Worm (Caenorhabditis elegans): ENCODE results near the gene ergo-1.

ergo-1 gene

ce11 chrV:1048482-1048881 lies 39.9 kb downstream of the ergo-1 start, which contains the start of gene nra-4:
nra-4 (minus strand) TSS chrV:1048582.
- no peak for TF ChIP-seq ceh-6 (GFP tag; optimal IDR thresholded peaks at IDR 0.05)
- TF ChIP-seq ceh-14 (tag; optimal IDR thresholded peaks at IDR 0.05): no peak
- no peak for TF ChIP-seq fkh-6 (tag; optimal IDR thresholded peaks at IDR 0.05)
- TF ChIP-seq syd-9 (tag; optimal IDR thresholded peaks at IDR 0.05): no peak
- no peak for TF ChIP-seq dve-1 (tag; optimal IDR thresholded peaks at IDR 0.05)
- TF ChIP-seq pag-3 (tag; optimal IDR thresholded peaks at IDR 0.05; ENCODE audit: borderline replicate concordance): no peak
- TF ChIP-seq pha-4 (tag; optimal IDR thresholded peaks at IDR 0.05): no peak
- no peak for TF ChIP-seq Y22D7AL.16 (tag; optimal IDR thresholded peaks at IDR 0.05)
- no peak for TF ChIP-seq pax-1 (tag; optimal IDR thresholded peaks at IDR 0.05)
- TF ChIP-seq hlh-30 (tag; optimal IDR thresholded peaks at IDR 0.05; ENCODE audit: insufficient read depth): no peak
- no peak for TF ChIP-seq elt-2 (tag; optimal IDR thresholded peaks at IDR 0.05)

DNA sequence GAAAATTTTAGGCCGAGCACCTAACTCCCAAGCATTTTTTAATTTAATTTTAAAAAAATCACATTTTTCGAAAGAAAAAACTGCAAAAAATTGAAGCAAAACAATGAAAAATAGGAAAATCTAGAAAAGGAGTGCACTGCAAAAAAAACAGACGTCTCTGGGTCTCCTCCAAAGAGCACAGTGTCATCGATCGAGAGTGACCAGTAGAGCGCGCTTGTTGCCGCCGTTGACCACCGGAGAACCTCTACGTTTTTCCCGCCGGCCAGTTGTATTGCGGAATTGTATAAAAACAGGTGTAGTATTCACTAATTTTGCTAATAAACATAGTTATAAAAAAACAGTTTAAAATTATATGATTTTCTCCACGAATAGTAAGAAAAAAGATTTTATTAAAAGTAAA lies 40.7 kb downstream of the ergo-1 start:
- TF ChIP-seq unc-55 (GFP tag; optimal IDR thresholded peaks at IDR 0.05) (peak; percentile 30), nfya-1 (tag; optimal IDR thresholded peaks at IDR 0.05) (peak; percentile 3), hlh-8 (tag; optimal IDR thresholded peaks at IDR 0.05) (no peak), T23F11.4 (GFP tag; optimal IDR thresholded peaks at IDR 0.05) (no peak), ceh-48 (tag; optimal IDR thresholded peaks at IDR 0.05) (peak; percentile 23), fax-1 (tag; optimal IDR thresholded peaks at IDR 0.05) (no peak), dmd-4 (tag; optimal IDR thresholded peaks at IDR 0.05; ENCODE audit: borderline replicate concordance) (no peak)

ce11 chrV:1051651-1052050 lies 43.0 kb downstream of the ergo-1 start:
- TF ChIP-seq K09A11.1 (tag; optimal IDR thresholded peaks at IDR 0.05; ENCODE audit: insufficient read depth) (no peak), fax-1 (tag; optimal IDR thresholded peaks at IDR 0.05) (no peak), ceh-31 (tag; optimal IDR thresholded peaks at IDR 0.05) (no peak), fkh-6 (tag; optimal IDR thresholded peaks at IDR 0.05) (no peak), nhr-232 (tag; optimal IDR thresholded peaks at IDR 0.05) (no peak), zip-5 (tag; optimal IDR thresholded peaks at IDR 0.05) (no peak), lim-6 (tag; optimal IDR thresholded peaks at IDR 0.05) (no peak)

ce11 chrV:1052559-1053064 lies 44.0 kb downstream of the ergo-1 start, which contains the start of gene K10C9.4:
K10C9.4 (minus strand) TSS chrV:1053014.
- TF ChIP-seq ceh-19 (GFP tag; optimal IDR thresholded peaks at IDR 0.05): no peak
- peak; percentile 86 for TF ChIP-seq dve-1 (tag; optimal IDR thresholded peaks at IDR 0.05)

DNA sequence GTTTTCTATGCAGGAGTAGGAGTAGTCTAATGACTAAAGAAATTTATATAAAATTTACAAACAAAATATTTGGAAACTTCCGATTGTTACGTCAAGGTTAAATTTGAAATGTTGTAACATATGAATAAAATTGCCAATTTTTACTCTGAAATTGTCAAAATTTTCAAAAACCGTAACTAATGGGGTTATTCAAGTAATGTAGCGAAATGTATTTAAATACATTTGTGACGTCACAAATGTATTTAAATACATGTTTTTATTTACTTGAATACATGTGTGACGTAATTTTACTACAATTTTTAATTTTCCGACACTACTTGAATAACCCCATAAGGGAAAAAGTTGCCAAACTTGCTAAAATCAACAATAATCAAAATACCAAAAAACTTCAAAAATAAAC lies 44.8 kb downstream of the ergo-1 start:
- TF ChIP-seq rnt-1 (tag; optimal IDR thresholded peaks at IDR 0.05): no peak
- TF ChIP-seq Y22D7AL.16 (tag; optimal IDR thresholded peaks at IDR 0.05): no peak
- TF ChIP-seq odd-2 (tag; optimal IDR thresholded peaks at IDR 0.05): no peak
- no peak for TF ChIP-seq C38D4.7 (GFP tag; optimal IDR thresholded peaks at IDR 0.05)
- TF ChIP-seq fax-1 (tag; optimal IDR thresholded peaks at IDR 0.05): no peak
- TF ChIP-seq syd-9 (tag; optimal IDR thresholded peaks at IDR 0.05): no peak
- no peak for TF ChIP-seq ceh-14 (tag; optimal IDR thresholded peaks at IDR 0.05)
- no peak for TF ChIP-seq hlh-30 (tag; optimal IDR thresholded peaks at IDR 0.05; ENCODE audit: insufficient read depth)
- no peak for TF ChIP-seq hlh-8 (tag; optimal IDR thresholded peaks at IDR 0.05)

DNA sequence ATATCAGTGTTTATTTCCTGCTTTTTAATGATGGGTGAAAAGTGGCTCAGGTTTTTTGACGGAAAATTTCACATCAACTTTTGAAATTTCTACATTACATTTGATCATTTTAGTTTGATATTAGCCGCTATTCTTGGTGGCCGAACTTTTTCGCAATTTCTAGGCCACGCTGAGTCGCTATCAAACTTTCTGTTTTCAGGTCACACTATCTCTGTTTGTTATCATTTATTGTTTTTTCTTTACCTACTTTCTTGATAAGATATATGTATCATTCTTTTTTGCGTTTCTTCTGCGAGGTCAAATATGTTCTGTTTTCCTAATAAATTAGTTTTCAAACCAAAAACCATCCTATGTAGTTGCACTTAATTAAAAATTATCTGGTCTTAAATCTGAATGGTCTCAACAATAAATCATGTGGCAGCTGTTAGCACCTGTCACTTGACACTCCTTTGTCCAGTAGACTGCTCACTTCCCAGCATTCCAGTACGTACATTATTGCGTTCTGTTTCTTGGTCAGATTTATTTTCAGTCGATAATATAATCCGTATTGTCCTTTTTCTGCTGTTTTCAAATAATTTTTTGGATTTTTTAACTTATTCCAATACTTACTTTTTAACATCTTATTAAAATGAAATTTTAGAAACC lies 51.7 kb downstream of the ergo-1 start:
- TF ChIP-seq unc-55 (GFP tag; optimal IDR thresholded peaks at IDR 0.05): peak; percentile 96
- peak; percentile 4 for TF ChIP-seq hlh-30 (tag; optimal IDR thresholded peaks at IDR 0.05; ENCODE audit: insufficient read depth)
- TF ChIP-seq ceh-6 (GFP tag; optimal IDR thresholded peaks at IDR 0.05): no peak
- peak; percentile 91 for TF ChIP-seq elt-2 (tag; optimal IDR thresholded peaks at IDR 0.05)
- no peak for TF ChIP-seq hlh-13 (GFP tag; optimal IDR thresholded peaks at IDR 0.05)
- no peak for TF ChIP-seq dmd-4 (tag; optimal IDR thresholded peaks at IDR 0.05; ENCODE audit: borderline replicate concordance)
- TF ChIP-seq odd-2 (tag; optimal IDR thresholded peaks at IDR 0.05): no peak
- no peak for TF ChIP-seq gmeb-2 (tag; optimal IDR thresholded peaks at IDR 0.05)

All from whole organism, late embryonic.